Worm (Caenorhabditis elegans) whole organism, L4 larva: Measurements from ENCODE around the gene plc-4.

Experiments used
- D1046.2 ChIP-seq: fragments of 200-800 bp; sonication (Bioruptor generic); IDR thresholded peaks from 2 replicates; pipeline ENCODE4 v1.3.6; 2022; ENCODE audit warnings: missing genetic modification characterization, missing compliant biosample characterization
- ama-1 ChIP-seq: fragments of 150-350 bp; optimal IDR thresholded peaks from 2 replicates; lab custom pipeline; 2014; ENCODE audit warnings: inconsistent platforms, mixed read lengths
- attf-4 ChIP-seq: sonication (generic microtip); optimal IDR thresholded peaks from 3 replicates; lab custom pipeline; 2017; ENCODE audit warnings: missing biosample characterization, missing genetic modification characterization
- dpl-1 ChIP-seq: fragments of 150-350 bp; optimal IDR thresholded peaks from 2 replicates; lab custom pipeline; 2014; ENCODE audit warnings: missing biosample characterization, missing genetic modification reagents, missing genetic modification characterization
- fos-1 ChIP-seq: fragments of 150-350 bp; optimal IDR thresholded peaks from 2 replicates; lab custom pipeline; 2014; ENCODE audit warnings: missing biosample characterization, missing genetic modification characterization
- madf-5 ChIP-seq, 2 experiments: fragments of 200-800 bp; sonication (Bioruptor generic); IDR thresholded peaks; 2 replicates each; pipeline ENCODE4 v1.3.6; 2022; ENCODE audit warnings: missing compliant biosample characterization in 2 of 2, missing genetic modification characterization in 2 of 2
- mdt-29 ChIP-seq: fragments of 200-800 bp; sonication (Bioruptor generic); IDR thresholded peaks from 2 replicates; pipeline ENCODE4 v1.3.6; 2022; ENCODE audit warnings: missing genetic modification reagents, missing genetic modification characterization, missing compliant biosample characterization
- php-3 ChIP-seq: fragments of 200-800 bp; sonication (Bioruptor generic); IDR thresholded peaks from 2 replicates; pipeline ENCODE4 v1.3.6; 2022; ENCODE audit warnings: missing genetic modification reagents, missing genetic modification characterization, missing compliant biosample characterization
- set-16 ChIP-seq: fragments of 200-800 bp; sonication (Bioruptor generic); IDR thresholded peaks from 2 replicates; pipeline ENCODE4 v1.3.6; 2022; ENCODE audit warnings: missing genetic modification reagents, missing genetic modification characterization, missing compliant biosample characterization
- unc-130 ChIP-seq: sonication (generic microtip); optimal IDR thresholded peaks from 2 replicates; lab custom pipeline; 2016; ENCODE audit warnings: missing genetic modification reagents, missing genetic modification characterization, missing compliant biosample characterization
- unc-62 ChIP-seq, 3 experiments: fragments of 150-350 bp in 1 of 3; sonication (generic microtip); optimal IDR thresholded peaks in 2 of 3; peaks in 1 of 3; 1 replicate in 1 of 3; 2 replicates in 2 of 3; lab custom pipeline; 2014 to 2017; ENCODE audit warnings: missing biosample characterization in 3 of 3, missing genetic modification characterization in 3 of 3, missing genetic modification reagents in 3 of 3, missing genotype in 1 of 3
- zag-1 ChIP-seq: fragments of 150-350 bp; optimal IDR thresholded peaks from 2 replicates; lab custom pipeline; 2014; ENCODE audit warnings: missing biosample characterization, missing genetic modification characterization

- TF ChIP-seq fos-1 (no peak), ama-1 (lab: Kevin White, UChicago) (peak; percentile 2), attf-4 (tag; lab: Kevin White, UChicago) (no peak), zag-1 (no peak), madf-5 (GFP tag; IDR thresholded peaks at IDR 0.05; lab: Robert Waterston, UW) (no peak), D1046.2 (GFP tag; lab: Robert Waterston, UW) (no peak), dpl-1 (GFP tag; lab: Kevin White, UChicago) (peak; percentile 25), unc-62 (GFP tag; optimal IDR thresholded peaks at IDR 0.05 in 1 of 2; lab: Kevin White, UChicago) (no peak), unc-62 (tag; optimal IDR thresholded peaks at IDR 0.05; lab: Kevin White, UChicago) (no peak), mdt-29 (GFP tag; lab: Robert Waterston, UW) (no peak), php-3 (GFP tag; lab: Robert Waterston, UW) (no peak), set-16 (GFP tag; lab: Robert Waterston, UW) (no peak), unc-130 (GFP tag; lab: Kevin White, UChicago) (peak; percentile 18)
These were observed 49.2 kb upstream of the plc-4 start, which contains the start of gene ima-3 for ce11 chrIV:7561614-7562142.
